Fruit fly (Drosophila melanogaster) whole organism: ENCODE measurements around the gene CG10702.

ENCODE experiments used
- CG8478 ChIP-seq: fragments of >200 bp; optimal IDR thresholded peaks from 2 replicates; lab custom pipeline; 2018; ENCODE audit warnings: inconsistent platforms
- Dll ChIP-seq: fragments of >200 bp; optimal IDR thresholded peaks from 2 replicates; lab custom pipeline; 2017
- EcR ChIP-seq, 2 experiments: fragments of >200 bp; optimal IDR thresholded peaks; 2 replicates each; lab custom pipeline; 2017; ENCODE audit warnings: missing biosample characterization in 2 of 2, missing genetic modification characterization in 2 of 2, missing genetic modification reagents in 2 of 2
- pan ChIP-seq: fragments of >200 bp; optimal IDR thresholded peaks from 2 replicates; lab custom pipeline; 2017
- psq ChIP-seq: fragments of >200 bp; optimal IDR thresholded peaks from 2 replicates; lab custom pipeline; 2017
- usp ChIP-seq: fragments of >200 bp; optimal IDR thresholded peaks from 2 replicates; lab custom pipeline; 2017; ENCODE audit warnings: missing biosample characterization, missing genetic modification characterization, mixed read lengths

DNA sequence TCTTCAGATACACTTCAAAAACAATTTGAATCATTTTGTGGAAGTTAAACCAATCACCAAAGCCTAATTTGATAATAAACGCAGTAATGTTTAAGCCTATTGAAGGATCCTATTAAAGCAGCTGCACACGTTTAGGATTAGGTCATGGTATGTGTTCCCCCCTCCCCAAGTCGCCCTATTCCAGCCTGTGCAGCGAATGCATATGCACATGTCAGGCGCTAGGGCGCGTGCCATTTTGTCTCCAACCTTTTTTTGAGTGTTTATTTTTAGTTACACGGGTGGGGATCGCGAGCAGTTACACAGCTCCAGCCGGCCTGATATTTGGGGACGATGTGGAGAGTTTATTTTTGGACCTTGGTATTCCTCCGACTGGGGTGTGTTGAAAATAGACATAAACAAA is 32.6 kb downstream of the CG10702 start:
- TF ChIP-seq pan (lab: Kevin White, UChicago), result no peak
- TF ChIP-seq Dll, result no peak
- TF ChIP-seq psq, result no peak
- no peak for TF ChIP-seq usp (GFP tag; lab: Kevin White, UChicago)
- TF ChIP-seq CG8478 (lab: Kevin White, UChicago), result no peak
- no peak for TF ChIP-seq EcR (GFP tag; optimal IDR thresholded peaks at IDR 0.05; lab: Kevin White, UChicago)
